Worm (Caenorhabditis elegans): ENCODE results near the gene Y43F8C.7.

The Y43F8C.7 gene

DNA sequence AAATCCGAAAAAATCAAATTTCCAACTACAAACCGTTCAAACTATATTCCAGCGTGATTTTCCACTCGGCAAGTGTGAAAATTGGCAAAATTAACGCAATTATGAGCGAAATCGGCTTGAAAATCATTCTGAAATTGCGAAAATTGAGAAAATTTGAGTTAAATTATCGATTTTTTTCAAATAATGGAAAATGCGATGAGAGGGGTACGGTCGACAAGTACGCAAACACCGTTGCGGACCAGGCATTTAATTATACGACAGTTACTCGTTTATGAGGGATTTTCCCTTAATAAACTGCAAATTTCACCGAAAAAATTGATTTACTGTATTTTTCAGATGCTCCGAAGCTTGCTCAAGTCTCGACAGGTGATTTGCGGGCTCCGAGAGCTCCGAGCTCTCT is at the start of gene Y43F8C.7, which contains the start of gene mrps-28:
Gene Y43F8C.7 (minus strand): TSS at position 128 of the 400 bp plus-strand sequence.
Gene mrps-28 (plus strand): TSS at position 337 of the 400 bp plus-strand sequence.
- TF ChIP-seq aly-2 (tag; optimal IDR thresholded peaks at IDR 0.05) (no peak), vab-7 (GFP tag; IDR thresholded peaks at IDR 0.05) (no peak), ceh-62 (tag; optimal IDR thresholded peaks at IDR 0.05) (no peak), mes-2 (tag; optimal IDR thresholded peaks at IDR 0.05; ENCODE audit: poor library complexity, severe bottlenecking) (peak; percentile 58), dve-1 (tag; optimal IDR thresholded peaks at IDR 0.05; ENCODE audit: insufficient read depth) (peak; percentile 31), daf-16 (GFP tag; optimal IDR thresholded peaks at IDR 0.05) (no peak), daf-16 (tag; optimal IDR thresholded peaks at IDR 0.05) (peak; percentile 25), dpl-1 (GFP tag; optimal IDR thresholded peaks at IDR 0.05) (peak; percentile 55), jun-1 (tag; optimal IDR thresholded peaks at IDR 0.05) (no peak), nhr-11 (tag; optimal IDR thresholded peaks at IDR 0.05) (peak; percentile 5), mep-1 (tag; optimal IDR thresholded peaks at IDR 0.05) (peak; percentile 9), hmg-1.1 (GFP tag; IDR thresholded peaks at IDR 0.05) (0 out of 2 replicates have a peak, but pooled peaks have one; percentile 10), dmd-6 (GFP tag; IDR thresholded peaks at IDR 0.05) (0 out of 2 replicates have a peak, but pooled peaks have one; percentile 15), lsy-2 (tag; optimal IDR thresholded peaks at IDR 0.05) (peak; percentile 85 to 98), ceh-28 (tag; optimal IDR thresholded peaks at IDR 0.05) (peak; percentile 42), ceh-82 (tag; optimal IDR thresholded peaks at IDR 0.05) (no peak)

DNA sequence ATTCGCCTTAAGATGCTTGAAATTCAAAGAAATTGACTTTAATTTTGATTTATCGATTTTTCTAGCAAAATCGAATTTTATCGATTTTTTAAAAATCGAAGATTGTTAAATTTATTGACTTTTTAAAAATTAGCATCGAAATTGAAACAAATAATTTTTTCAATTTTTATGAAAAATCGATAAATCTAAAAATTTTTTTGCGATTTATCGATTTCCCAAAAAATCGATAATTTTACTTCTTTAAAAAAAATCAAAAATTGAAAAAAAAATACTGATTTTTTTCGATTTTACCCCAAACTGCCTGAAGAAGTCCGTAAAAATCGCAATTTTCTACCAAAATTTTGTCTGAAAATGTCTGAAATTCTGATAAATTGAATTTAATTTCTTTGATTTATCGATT is 48.1 kb upstream of the Y43F8C.7 start:
- TF ChIP-seq set-16 (GFP tag; IDR thresholded peaks at IDR 0.05) (no peak), ceh-28 (tag; optimal IDR thresholded peaks at IDR 0.05) (peak; percentile 74)

DNA sequence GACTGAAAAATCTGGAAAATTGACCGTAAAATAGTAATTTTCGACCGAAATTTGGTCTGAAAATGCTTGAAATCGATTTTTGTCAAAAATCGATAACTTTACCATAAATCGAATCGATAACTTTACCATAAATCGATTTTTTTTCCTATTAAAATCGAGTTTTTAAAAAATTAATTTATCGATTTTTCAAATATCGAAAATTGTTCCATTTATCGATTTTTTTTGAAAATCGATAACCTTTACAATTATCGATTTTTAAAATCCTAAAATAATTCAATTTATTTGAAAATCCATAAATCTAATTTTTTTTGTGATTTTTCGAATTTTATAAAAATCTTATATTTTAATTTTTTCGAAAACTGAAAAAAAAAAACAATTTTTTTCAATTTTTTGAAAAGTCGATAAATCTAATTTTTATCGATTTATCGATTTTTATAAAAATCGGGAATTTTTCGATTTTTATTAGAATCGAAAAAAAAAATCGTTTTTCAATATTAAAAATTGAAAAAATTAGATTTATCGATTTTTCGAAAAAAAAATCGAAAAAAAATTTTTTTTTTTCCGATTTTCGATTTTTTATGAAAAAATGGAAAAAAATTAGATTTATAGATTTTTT is 47.5 kb upstream of the Y43F8C.7 start:
- TF ChIP-seq lin-1 (GFP tag; IDR thresholded peaks at IDR 0.05) = no peak
- TF ChIP-seq set-16 (GFP tag; IDR thresholded peaks at IDR 0.05) = no peak
- TF ChIP-seq ceh-28 (tag; optimal IDR thresholded peaks at IDR 0.05) = peak; percentile 88
- TF ChIP-seq zag-1 (tag; optimal IDR thresholded peaks at IDR 0.05) = no peak
- TF ChIP-seq hlh-11 (tag; optimal IDR thresholded peaks at IDR 0.05) = no peak

DNA sequence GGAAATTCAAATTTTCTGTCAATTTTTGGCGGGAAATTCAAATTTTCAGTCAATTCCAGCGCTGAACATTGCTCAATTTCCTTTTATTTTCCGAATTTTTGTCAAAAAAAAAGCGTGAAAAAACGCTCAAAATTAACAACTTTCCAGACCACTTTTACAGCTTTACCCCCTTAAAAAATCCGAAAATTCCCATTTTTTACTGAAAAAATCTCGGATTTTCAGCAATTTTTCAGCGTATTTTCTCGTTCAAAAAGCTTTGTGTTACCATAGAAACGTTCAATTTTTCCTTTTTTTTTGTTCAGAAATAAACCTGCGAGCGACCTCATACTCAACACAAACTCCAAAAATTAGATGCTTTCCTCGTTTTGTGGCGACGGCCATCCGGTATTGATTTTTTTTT is 30.7 kb upstream of the Y43F8C.7 start, which contains the start of gene mrp-7:
Gene mrp-7 (plus strand): TSS at position 301 of the 400 bp plus-strand sequence.
- TF ChIP-seq duxl-1 (tag; optimal IDR thresholded peaks at IDR 0.05; ENCODE audit: poor library complexity) = no peak
- TF ChIP-seq ceh-32 (tag; optimal IDR thresholded peaks at IDR 0.05; ENCODE audit: poor library complexity) = no peak
- no peak for TF ChIP-seq dmd-9 (GFP tag; IDR thresholded peaks at IDR 0.05)
- no peak for TF ChIP-seq mdl-1 (tag; optimal IDR thresholded peaks at IDR 0.05)
- TF ChIP-seq daf-8 (GFP tag; IDR thresholded peaks at IDR 0.05) = no peak
- no peak for TF ChIP-seq hif-1 (tag; optimal IDR thresholded peaks at IDR 0.05)
- TF ChIP-seq unc-130 (GFP tag; optimal IDR thresholded peaks at IDR 0.05) = no peak
- TF ChIP-seq pqm-1 (tag; optimal IDR thresholded peaks at IDR 0.05) = no peak
- TF ChIP-seq mep-1 (tag; optimal IDR thresholded peaks at IDR 0.05) = no peak
- no peak for TF ChIP-seq saeg-2 (GFP tag; IDR thresholded peaks at IDR 0.05)
- no peak for TF ChIP-seq egl-27 (tag; optimal IDR thresholded peaks at IDR 0.05)
- no peak for TF ChIP-seq zip-11 (GFP tag; IDR thresholded peaks at IDR 0.05)
- TF ChIP-seq zfp-2 (tag; optimal IDR thresholded peaks at IDR 0.05) = no peak
- no peak for TF ChIP-seq F44E2.7 (GFP tag; IDR thresholded peaks at IDR 0.05)
- TF ChIP-seq lsy-2 (tag; optimal IDR thresholded peaks at IDR 0.05) = no peak
- TF ChIP-seq ctbp-1 (GFP tag; IDR thresholded peaks at IDR 0.05) = no peak
- TF ChIP-seq lir-3 (tag; optimal IDR thresholded peaks at IDR 0.05) = no peak
- no peak for TF ChIP-seq hlh-11 (tag; optimal IDR thresholded peaks at IDR 0.05)

All from whole organism, L4 larva.